Fruit fly (Drosophila melanogaster) whole organism, prepupa: ENCODE data around the gene CG44153.
A peak's percentile ranks its signal among the peaks of the same experiment; 100 is the strongest.

Experiments used
- CG10631 ChIP-seq: fragments of 200-800 bp; sonication (Bioruptor generic); optimal IDR thresholded peaks from 2 replicates; lab custom pipeline; 2016; ENCODE audit warnings: missing biosample characterization, missing genetic modification characterization
- CG11902 ChIP-seq: fragments of 200-800 bp; sonication (Bioruptor generic); optimal IDR thresholded peaks from 3 replicates; lab custom pipeline; 2016; ENCODE audit warnings: missing biosample characterization, missing genetic modification characterization
- CG15336 ChIP-seq: fragments of 200-800 bp; sonication (Bioruptor generic); IDR thresholded peaks from 2 replicates; pipeline ENCODE4 v1.3.6; 2022; ENCODE audit warnings: missing biosample characterization, missing genetic modification characterization
- CG16779 ChIP-seq: fragments of 200-800 bp; sonication (Bioruptor generic); optimal IDR thresholded peaks from 3 replicates; lab custom pipeline; 2017; ENCODE audit warnings: missing biosample characterization, mild to moderate bottlenecking, missing genetic modification characterization
- CG3032 ChIP-seq: fragments of 200-800 bp; optimal IDR thresholded peaks from 2 replicates; lab custom pipeline; 2019; ENCODE audit warnings: missing biosample characterization, mild to moderate bottlenecking, missing genetic modification characterization, moderate library complexity
- CG31627 ChIP-seq: fragments of 200-800 bp; sonication (Bioruptor generic); optimal IDR thresholded peaks from 3 replicates; lab custom pipeline; 2016; ENCODE audit warnings: missing biosample characterization, missing genetic modification characterization
- CG34406 ChIP-seq: fragments of 200-800 bp; sonication (Bioruptor generic); optimal IDR thresholded peaks from 3 replicates; lab custom pipeline; 2016; ENCODE audit warnings: missing biosample characterization, missing genetic modification characterization
- CG6163 ChIP-seq: fragments of 200-800 bp; sonication (Bioruptor generic); IDR thresholded peaks from 3 replicates; pipeline ENCODE4 v1.3.6; 2022; ENCODE audit warnings: missing biosample characterization, missing genetic modification characterization
- CG6276 ChIP-seq: fragments of 200-800 bp; sonication (Bioruptor generic); optimal IDR thresholded peaks from 2 replicates; lab custom pipeline; 2017; ENCODE audit warnings: missing biosample characterization, mild to moderate bottlenecking, missing genetic modification characterization
- CG6792 ChIP-seq: fragments of 200-800 bp; sonication (Bioruptor generic); optimal IDR thresholded peaks from 3 replicates; lab custom pipeline; 2016; ENCODE audit warnings: missing biosample characterization, missing genetic modification characterization
- CG6854 ChIP-seq: fragments of 200-800 bp; sonication (Bioruptor generic); optimal IDR thresholded peaks from 2 replicates; lab custom pipeline; 2017; ENCODE audit warnings: missing biosample characterization, mild to moderate bottlenecking, missing genetic modification characterization
- CG7368 ChIP-seq: fragments of 200-800 bp; sonication (Bioruptor generic); optimal IDR thresholded peaks from 3 replicates; lab custom pipeline; 2016; ENCODE audit warnings: missing biosample characterization, missing genetic modification characterization
- CG8119 ChIP-seq: fragments of 200-800 bp; sonication (Bioruptor generic); IDR thresholded peaks from 3 replicates; pipeline ENCODE4 v1.3.6; 2022; ENCODE audit warnings: missing biosample characterization, missing genetic modification characterization
- CG8319 ChIP-seq: fragments of 200-800 bp; sonication (Bioruptor generic); optimal IDR thresholded peaks from 3 replicates; lab custom pipeline; 2016; ENCODE audit warnings: missing biosample characterization, missing genetic modification characterization
- CG8632 ChIP-seq: fragments of 200-800 bp; sonication (Bioruptor generic); optimal IDR thresholded peaks from 3 replicates; lab custom pipeline; 2016; ENCODE audit warnings: missing biosample characterization, missing genetic modification characterization
- Eip78C ChIP-seq: fragments of 200-800 bp; sonication (Bioruptor generic); peaks from one replicate; lab custom pipeline; 2016; ENCODE audit warnings: missing biosample characterization, missing genetic modification characterization
- Ets96B ChIP-seq: fragments of 200-800 bp; optimal IDR thresholded peaks from 2 replicates; lab custom pipeline; 2019; ENCODE audit warnings: missing biosample characterization, mild to moderate bottlenecking, missing genetic modification characterization, moderate library complexity
- Gug ChIP-seq: fragments of 200-800 bp; sonication (Bioruptor generic); IDR thresholded peaks from 2 replicates; pipeline ENCODE4 v1.3.6; 2022; ENCODE audit warnings: missing biosample characterization, missing genetic modification characterization
- Hr39 ChIP-seq: fragments of 200-800 bp; sonication (Bioruptor generic); optimal IDR thresholded peaks from 2 replicates; lab custom pipeline; 2016; ENCODE audit warnings: missing biosample characterization, missing genetic modification characterization
- Smox ChIP-seq: fragments of 200-800 bp; sonication (Bioruptor generic); optimal IDR thresholded peaks from 3 replicates; lab custom pipeline; 2016; ENCODE audit warnings: missing biosample characterization, missing genetic modification characterization
- Sox14 ChIP-seq: fragments of 200-800 bp; sonication (Bioruptor generic); optimal IDR thresholded peaks from 3 replicates; lab custom pipeline; 2016; ENCODE audit warnings: missing biosample characterization, missing genetic modification characterization
- Sox15 ChIP-seq: fragments of 200-800 bp; sonication (Bioruptor generic); optimal IDR thresholded peaks from 3 replicates; lab custom pipeline; 2016; ENCODE audit warnings: missing biosample characterization, missing genetic modification characterization
- achi ChIP-seq: fragments of 200-800 bp; sonication (Bioruptor generic); optimal IDR thresholded peaks from 3 replicates; lab custom pipeline; 2016; ENCODE audit warnings: missing biosample characterization, missing genetic modification characterization
- eg ChIP-seq: fragments of 200-800 bp; sonication (Bioruptor generic); IDR thresholded peaks from 3 replicates; pipeline ENCODE4 v1.3.6; 2022; ENCODE audit warnings: missing biosample characterization, missing genetic modification characterization
- esn ChIP-seq: fragments of 200-800 bp; sonication (Bioruptor generic); optimal IDR thresholded peaks from 2 replicates; lab custom pipeline; 2016; ENCODE audit warnings: missing biosample characterization, mild to moderate bottlenecking, missing genetic modification characterization, moderate library complexity
- fkh ChIP-seq: fragments of 200-800 bp; sonication (Bioruptor generic); optimal IDR thresholded peaks from 3 replicates; lab custom pipeline; 2017; ENCODE audit warnings: missing biosample characterization, mild to moderate bottlenecking, missing genetic modification characterization, moderate library complexity
- net ChIP-seq: fragments of 200-800 bp; sonication (Bioruptor generic); optimal IDR thresholded peaks from 3 replicates; lab custom pipeline; 2016; ENCODE audit warnings: missing biosample characterization, missing genetic modification characterization
- pdm3 ChIP-seq: fragments of 200-800 bp; sonication (Bioruptor generic); optimal IDR thresholded peaks from 3 replicates; lab custom pipeline; 2016; ENCODE audit warnings: missing biosample characterization, missing genetic modification characterization
- svp ChIP-seq: fragments of 200-800 bp; sonication (Bioruptor generic); peaks from one replicate; lab custom pipeline; 2016; ENCODE audit warnings: missing biosample characterization, missing genetic modification characterization

CG44153 gene

DNA sequence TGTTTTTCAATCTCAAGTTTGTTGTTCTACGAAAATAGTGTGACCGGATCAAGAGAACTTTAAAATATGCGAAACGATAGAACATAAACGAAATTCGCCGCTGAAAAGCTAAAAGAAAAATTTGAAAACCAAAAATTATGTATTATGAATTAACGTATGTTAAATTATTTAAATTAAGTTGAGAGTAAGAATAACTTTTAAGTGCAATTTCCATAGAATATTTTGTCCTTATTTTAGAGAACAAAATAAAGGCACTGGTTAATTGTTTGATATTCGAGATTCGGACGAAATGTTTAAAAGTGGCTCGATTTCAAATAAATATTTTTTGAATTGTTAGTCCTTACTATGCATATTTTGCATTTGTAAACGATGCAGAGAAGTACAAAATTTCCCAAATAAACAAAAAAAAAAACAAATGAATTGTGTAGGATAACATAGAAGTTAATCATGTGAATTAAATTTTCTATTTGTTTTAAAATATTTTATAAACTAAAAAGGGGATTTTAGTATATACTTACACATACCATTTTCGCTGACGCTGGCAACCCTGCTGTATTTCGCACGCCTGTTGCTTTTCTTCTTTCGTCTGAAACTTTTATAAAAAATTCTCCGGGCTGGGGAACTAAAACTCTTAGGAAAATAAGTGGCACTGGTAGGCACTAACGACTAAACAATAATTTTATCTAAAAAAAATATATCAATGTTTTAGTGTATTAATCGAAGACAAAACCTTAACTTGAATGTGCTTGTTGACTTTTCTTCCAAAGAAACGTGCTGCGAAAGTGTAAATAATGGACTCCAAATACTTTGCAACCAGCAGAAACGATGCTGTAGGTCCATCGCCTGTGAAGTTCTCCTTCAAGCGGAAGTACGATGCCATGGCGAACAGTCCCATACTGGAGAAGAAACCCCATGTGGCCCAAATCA lies 30.8 kb upstream of the CG44153 start, which contains the start of the genes CG5727 and ath (continued):
- TF ChIP-seq CG34406 (GFP tag; lab: Kevin White, UChicago) (no peak), CG15336 (GFP tag; lab: Robert Waterston, UW) (no peak), CG16779 (no peak), CG3032 (tag; lab: Kevin White, UChicago) (peak; percentile 44), CG8319 (no peak), svp (no peak), CG31627 (GFP tag; lab: Kevin White, UChicago) (no peak), CG6276 (GFP tag; lab: Kevin White, UChicago) (no peak), Smox (GFP tag; lab: Kevin White, UChicago) (no peak)

dm6 chr2L:10208799-10209794 lies 29.0 kb upstream of the CG44153 start, which contains the start of gene CG5731:
Gene CG5731, minus strand, starts transcription at chr2L:10209744.
- TF ChIP-seq Eip78C, result peak; percentile 70
- peak; percentile 31 for TF ChIP-seq CG10631 (GFP tag; lab: Kevin White, UChicago)
- peak; percentile 41 for TF ChIP-seq fkh (GFP tag; lab: Kevin White, UChicago)
- TF ChIP-seq esn (GFP tag; lab: Kevin White, UChicago), result no peak
- no peak for TF ChIP-seq Ets96B (tag; lab: Kevin White, UChicago)
- TF ChIP-seq, all 60 proteins: peak for 3

DNA sequence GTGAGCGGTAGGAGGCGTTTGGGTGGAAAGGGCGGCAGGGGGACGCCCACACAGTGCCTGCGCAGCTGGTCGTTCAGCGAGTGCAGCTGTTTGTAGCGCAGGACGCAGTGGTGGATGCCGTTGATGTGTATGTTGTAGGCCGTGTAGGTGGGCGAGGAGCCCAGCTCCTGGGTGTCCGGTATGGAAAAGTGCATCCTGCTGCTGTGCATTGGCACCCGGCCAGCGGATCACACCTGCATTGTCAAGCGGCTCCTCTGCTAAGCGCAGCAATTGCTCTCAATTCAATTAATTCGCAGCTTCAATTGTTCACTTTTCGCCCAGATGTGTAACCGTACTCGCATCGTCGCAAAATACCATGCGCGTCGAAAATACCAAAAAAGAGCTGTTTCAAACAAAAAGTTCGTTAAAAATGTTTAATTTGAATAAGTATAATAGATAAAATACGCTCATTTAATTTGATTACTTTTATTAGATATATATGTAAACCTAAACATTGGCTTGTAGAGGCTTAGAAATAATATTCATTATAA lies 26.6 kb upstream of the CG44153 start, which contains the start of gene Snx17:
Gene Snx17, minus strand, starts transcription at position 329 of the 530 bp plus-strand sequence.
- no peak for TF ChIP-seq CG6163 (GFP tag; lab: Robert Waterston, UW)
- TF ChIP-seq Gug (GFP tag; lab: Robert Waterston, UW), result no peak
- no peak for TF ChIP-seq CG8119 (GFP tag; lab: Robert Waterston, UW)
- TF ChIP-seq net, result no peak
- no peak for TF ChIP-seq Sox15 (GFP tag; lab: Kevin White, UChicago)
- no peak for TF ChIP-seq CG6792 (GFP tag; lab: Kevin White, UChicago)
- no peak for TF ChIP-seq pdm3 (GFP tag; lab: Kevin White, UChicago)
- TF ChIP-seq achi, result no peak
- no peak for TF ChIP-seq eg
- no peak for TF ChIP-seq CG8632 (GFP tag; lab: Kevin White, UChicago)
- TF ChIP-seq CG15336 (GFP tag; lab: Robert Waterston, UW), result no peak
- no peak for TF ChIP-seq Hr39 (GFP tag; lab: Kevin White, UChicago)
- TF ChIP-seq CG8319, result no peak

DNA sequence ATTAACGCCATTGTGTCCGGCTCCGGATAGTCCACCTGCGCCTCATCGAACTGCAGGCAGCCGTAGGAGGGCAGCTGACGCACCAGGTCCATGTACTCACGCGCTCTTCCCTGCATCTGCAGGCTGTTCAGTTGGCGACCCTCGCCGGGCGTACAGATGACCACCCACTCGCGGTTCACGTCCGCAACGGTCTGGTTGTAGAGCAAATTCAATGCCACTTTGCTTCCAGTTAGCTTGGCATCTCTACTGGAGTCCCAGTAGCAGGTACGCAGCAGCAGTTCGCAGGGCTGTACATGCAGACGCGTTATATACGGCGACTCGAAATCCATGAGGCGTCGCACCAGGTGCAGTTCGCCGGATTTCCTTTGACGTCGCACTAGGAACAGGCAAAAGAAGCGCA lies 25.9 kb upstream of the CG44153 start:
- TF ChIP-seq CG11902 (GFP tag; lab: Kevin White, UChicago), result no peak

- TF ChIP-seq CG10631 (GFP tag; lab: Kevin White, UChicago), result no peak
- peak; percentile 17 for TF ChIP-seq CG6854 (GFP tag; lab: Kevin White, UChicago)
- no peak for TF ChIP-seq CG7368 (GFP tag; lab: Kevin White, UChicago)
- peak; percentile 27 for TF ChIP-seq Eip78C
- peak; percentile 31 for TF ChIP-seq Sox14
- peak; percentile 76 for TF ChIP-seq fkh (GFP tag; lab: Kevin White, UChicago)
- TF ChIP-seq, all 60 proteins: peak for 4
Measured at dm6 chr2L:10203933-10204509, 24.0 kb upstream of the CG44153 start, which contains the start of gene CG34159. Gene CG34159, minus strand, starts transcription at chr2L:10204317.
